Fruit fly (Drosophila melanogaster) whole organism, pupa: ENCODE results near the gene tplus3b.

Experiments
- CG10348 ChIP-seq: fragments of 200-800 bp; sonication (Bioruptor generic); IDR thresholded peaks from 2 replicates; pipeline ENCODE4 v1.3.6; 2022; ENCODE audit warnings: missing biosample characterization, missing genetic modification characterization
- CG12605 ChIP-seq: fragments of 200-800 bp; sonication (Bioruptor generic); IDR thresholded peaks from 2 replicates; pipeline ENCODE4 v1.3.6; 2022; ENCODE audit warnings: missing biosample characterization, missing genetic modification characterization
- CG13204 ChIP-seq: fragments of 200-800 bp; sonication (Bioruptor generic); optimal IDR thresholded peaks from 2 replicates; lab custom pipeline; 2018; ENCODE audit warnings: missing biosample characterization, mild to moderate bottlenecking, missing genetic modification characterization, moderate library complexity
- CG14655 ChIP-seq: fragments of 200-800 bp; sonication (Bioruptor generic); optimal IDR thresholded peaks from 3 replicates; lab custom pipeline; 2017; ENCODE audit warnings: mild to moderate bottlenecking, missing biosample characterization, missing genetic modification reagents, missing genetic modification characterization
- CG15710 ChIP-seq: fragments of 200-800 bp; sonication (Bioruptor generic); optimal IDR thresholded peaks from 2 replicates; lab custom pipeline; 2018; ENCODE audit warnings: missing biosample characterization, mild to moderate bottlenecking, missing genetic modification characterization, moderate library complexity
- CG17806 ChIP-seq: fragments of 200-800 bp; sonication (Bioruptor generic); optimal IDR thresholded peaks from 2 replicates; lab custom pipeline; 2018; ENCODE audit warnings: missing biosample characterization, mild to moderate bottlenecking, missing genetic modification characterization, moderate library complexity
- CG32121 ChIP-seq: fragments of 200-800 bp; sonication (Bioruptor generic); IDR thresholded peaks from 2 replicates; pipeline ENCODE4 v1.3.6; 2022; ENCODE audit warnings: missing biosample characterization, missing genetic modification characterization
- CG34367 ChIP-seq: fragments of 200-800 bp; sonication (Bioruptor generic); optimal IDR thresholded peaks from 2 replicates; lab custom pipeline; 2018; ENCODE audit warnings: missing biosample characterization, mild to moderate bottlenecking, missing genetic modification characterization
- CG4496 ChIP-seq: fragments of 200-800 bp; sonication (Bioruptor generic); IDR thresholded peaks from 3 replicates; pipeline ENCODE4 v1.3.6; 2022; ENCODE audit warnings: missing biosample characterization, missing genetic modification characterization
- CG8159 ChIP-seq: fragments of 200-800 bp; sonication (Bioruptor generic); optimal IDR thresholded peaks from 3 replicates; lab custom pipeline; 2018; ENCODE audit warnings: missing biosample characterization, mild to moderate bottlenecking, missing genetic modification characterization, moderate library complexity
- CG8301 ChIP-seq: fragments of 200-800 bp; sonication (Bioruptor generic); optimal IDR thresholded peaks from 2 replicates; lab custom pipeline; 2018; ENCODE audit warnings: missing biosample characterization, mild to moderate bottlenecking, missing genetic modification characterization
- CG9948 ChIP-seq: fragments of 200-800 bp; sonication (Bioruptor generic); optimal IDR thresholded peaks from 2 replicates; lab custom pipeline; 2018; ENCODE audit warnings: missing biosample characterization, mild to moderate bottlenecking, missing genetic modification characterization, moderate library complexity
- D1 ChIP-seq: fragments of 200-800 bp; sonication (Bioruptor generic); optimal IDR thresholded peaks from 2 replicates; lab custom pipeline; 2018; ENCODE audit warnings: missing biosample characterization, mild to moderate bottlenecking, missing genetic modification characterization, moderate library complexity
- EcR ChIP-seq: fragments of 200-800 bp; sonication (Bioruptor generic); optimal IDR thresholded peaks from 3 replicates; lab custom pipeline; 2019; ENCODE audit warnings: missing biosample characterization, missing genetic modification characterization, mild to moderate bottlenecking, moderate library complexity, missing genetic modification reagents
- Ets98B ChIP-seq: fragments of 200-800 bp; sonication (Bioruptor generic); IDR thresholded peaks from 2 replicates; pipeline ENCODE4 v1.3.6; 2022; ENCODE audit warnings: missing biosample characterization, missing genetic modification characterization
- Pif1A ChIP-seq: fragments of 200-800 bp; sonication (Bioruptor generic); optimal IDR thresholded peaks from 3 replicates; lab custom pipeline; 2016; ENCODE audit warnings: missing biosample characterization, missing genetic modification characterization
- Pif1B ChIP-seq: fragments of 200-800 bp; sonication (Bioruptor generic); optimal IDR thresholded peaks from 3 replicates; lab custom pipeline; 2016; ENCODE audit warnings: missing biosample characterization, missing genetic modification characterization
- Snoo ChIP-seq: fragments of 200-800 bp; sonication (Bioruptor generic); optimal IDR thresholded peaks from 3 replicates; lab custom pipeline; 2017; ENCODE audit warnings: missing biosample characterization, mild to moderate bottlenecking, missing genetic modification characterization, inconsistent platforms
- fd96Ca ChIP-seq: fragments of 200-800 bp; sonication (Bioruptor generic); IDR thresholded peaks from 3 replicates; pipeline ENCODE4 v1.3.6; 2022; ENCODE audit warnings: missing biosample characterization, missing genetic modification characterization
- gl ChIP-seq: fragments of 200-800 bp; sonication (Bioruptor generic); optimal IDR thresholded peaks from 2 replicates; lab custom pipeline; 2018; ENCODE audit warnings: missing biosample characterization, mild to moderate bottlenecking, missing genetic modification characterization
- rn ChIP-seq: fragments of 200-800 bp; sonication (Bioruptor generic); IDR thresholded peaks from 2 replicates; pipeline ENCODE4 v1.3.6; 2022; ENCODE audit warnings: missing biosample characterization, missing genetic modification characterization

tplus3b gene

dm6 chr2L:22105412-22105811, 1.2 kb upstream of the tplus3b start, which contains the start of gene CG15219:
TSS of gene CG15219 (minus strand) at chr2L:22105512.
- TF ChIP-seq CG8301 (tag; lab: Kevin White, UChicago) = no peak

- no peak for TF ChIP-seq CG13204
- no peak for TF ChIP-seq CG9948 (tag; lab: Kevin White, UChicago)
- TF ChIP-seq Snoo (tag; lab: Kevin White, UChicago) = no peak
- no peak for TF ChIP-seq CG10348 (GFP tag; lab: Robert Waterston, UW)
- TF ChIP-seq CG34367 (tag; lab: Kevin White, UChicago) = no peak
- no peak for TF ChIP-seq Ets98B (GFP tag; lab: Robert Waterston, UW)
- no peak for TF ChIP-seq CG8159 (tag; lab: Kevin White, UChicago)
- no peak for TF ChIP-seq CG4496
- no peak for TF ChIP-seq CG15710
- no peak for TF ChIP-seq fd96Ca
- no peak for TF ChIP-seq rn (GFP tag; lab: Robert Waterston, UW)
- TF ChIP-seq Pif1B (GFP tag; lab: Kevin White, UChicago) = no peak
- TF ChIP-seq EcR (GFP tag; lab: Kevin White, UChicago) = no peak
- no peak for TF ChIP-seq Pif1A (GFP tag; lab: Kevin White, UChicago)
- no peak for TF ChIP-seq CG17806
Measured at dm6 chr2L:22079332-22079731, 24.9 kb downstream of the tplus3b start, which contains the start of gene ttm3. TSS of gene ttm3 (plus strand) at chr2L:22079632.

dm6 chr2L:22070844-22071243, 33.4 kb downstream of the tplus3b start, which contains the start of gene tplus3a:
TSS of gene tplus3a (plus strand) at chr2L:22071144.
- TF ChIP-seq CG17806 = no peak

dm6 chr2L:22065243-22065642, 39.0 kb downstream of the tplus3b start, which contains the start of gene CG42597:
TSS of gene CG42597 (minus strand) at chr2L:22065343.
- TF ChIP-seq D1 (tag; lab: Kevin White, UChicago) (no peak), Pif1A (GFP tag; lab: Kevin White, UChicago) (no peak), rn (GFP tag; lab: Robert Waterston, UW) (no peak), CG9948 (tag; lab: Kevin White, UChicago) (no peak), CG17806 (no peak), fd96Ca (no peak), CG8159 (tag; lab: Kevin White, UChicago) (no peak), CG12605 (GFP tag; lab: Robert Waterston, UW) (no peak), CG15710 (no peak), CG32121 (GFP tag; lab: Robert Waterston, UW) (no peak), CG34367 (tag; lab: Kevin White, UChicago) (no peak), CG14655 (GFP tag; lab: Kevin White, UChicago) (no peak)

dm6 chr2L:22059852-22060251, 44.3 kb downstream of the tplus3b start:
- TF ChIP-seq CG10348 (GFP tag; lab: Robert Waterston, UW) (no peak), CG4496 (no peak), EcR (GFP tag; lab: Kevin White, UChicago) (no peak), fd96Ca (no peak), Ets98B (GFP tag; lab: Robert Waterston, UW) (no peak), CG32121 (GFP tag; lab: Robert Waterston, UW) (no peak), Snoo (tag; lab: Kevin White, UChicago) (no peak), rn (GFP tag; lab: Robert Waterston, UW) (no peak), CG9948 (tag; lab: Kevin White, UChicago) (no peak), CG17806 (no peak), CG8159 (tag; lab: Kevin White, UChicago) (no peak), CG15710 (no peak), Pif1A (GFP tag; lab: Kevin White, UChicago) (no peak), CG34367 (tag; lab: Kevin White, UChicago) (no peak), gl (no peak), CG14655 (GFP tag; lab: Kevin White, UChicago) (no peak), D1 (tag; lab: Kevin White, UChicago) (no peak), CG13204 (no peak), Pif1B (GFP tag; lab: Kevin White, UChicago) (no peak)
- TF ChIP-seq, all 21 proteins: peak for 0

dm6 chr2L:22054202-22054601, 50.0 kb downstream of the tplus3b start, which contains the start of gene CG34173:
TSS of gene CG34173 (minus strand) at chr2L:22054302.
- no peak for TF ChIP-seq CG14655 (GFP tag; lab: Kevin White, UChicago)
- TF ChIP-seq EcR (GFP tag; lab: Kevin White, UChicago) = no peak
- no peak for TF ChIP-seq gl
- no peak for TF ChIP-seq Snoo (tag; lab: Kevin White, UChicago)
- no peak for TF ChIP-seq Pif1A (GFP tag; lab: Kevin White, UChicago)
- no peak for TF ChIP-seq CG15710
- TF ChIP-seq CG12605 (GFP tag; lab: Robert Waterston, UW) = no peak
- TF ChIP-seq CG32121 (GFP tag; lab: Robert Waterston, UW) = no peak
- no peak for TF ChIP-seq Ets98B (GFP tag; lab: Robert Waterston, UW)
